Fruit fly (Drosophila melanogaster) whole organism, embryonic: ENCODE results near the gene CG34417.
A peak's percentile ranks its signal among the peaks of the same experiment; 100 is the strongest.

Experiments used
- CG12104 ChIP-seq: fragments of 200-800 bp; sonication (Bioruptor generic); optimal IDR thresholded peaks from 3 replicates; lab custom pipeline; 2016; ENCODE audit warnings: missing biosample characterization, missing genetic modification characterization
- CG12299 ChIP-seq: fragments of 200-800 bp; sonication (Bioruptor generic); optimal IDR thresholded peaks from 2 replicates; lab custom pipeline; 2018; ENCODE audit warnings: missing biosample characterization, mild to moderate bottlenecking, missing genetic modification characterization
- CG13123 ChIP-seq: fragments of 200-800 bp; sonication (Bioruptor generic); optimal IDR thresholded peaks from 2 replicates; lab custom pipeline; 2016; ENCODE audit warnings: missing biosample characterization, missing genetic modification characterization
- CG13894 ChIP-seq: fragments of 200-800 bp; sonication (Bioruptor generic); optimal IDR thresholded peaks from 3 replicates; lab custom pipeline; 2018; ENCODE audit warnings: missing biosample characterization, mild to moderate bottlenecking, missing genetic modification characterization, moderate library complexity
- CG15479 ChIP-seq: fragments of 200-800 bp; sonication (Bioruptor generic); optimal IDR thresholded peaks from 3 replicates; lab custom pipeline; 2019; ENCODE audit warnings: missing biosample characterization, mild to moderate bottlenecking, missing genetic modification characterization, moderate library complexity
- CG15696 ChIP-seq: fragments of 200-800 bp; sonication (Bioruptor generic); optimal IDR thresholded peaks from 2 replicates; lab custom pipeline; 2019; ENCODE audit warnings: missing biosample characterization, mild to moderate bottlenecking, missing genetic modification characterization, moderate library complexity
- CG1647 ChIP-seq: fragments of 200-800 bp; sonication (Bioruptor generic); optimal IDR thresholded peaks from 3 replicates; lab custom pipeline; 2016; ENCODE audit warnings: missing biosample characterization, missing genetic modification characterization
- CG16779 ChIP-seq: fragments of 200-800 bp; sonication (Bioruptor generic); IDR thresholded peaks from 2 replicates; pipeline ENCODE4 v1.3.6; 2022; ENCODE audit warnings: missing biosample characterization, missing genetic modification characterization
- CG18599 ChIP-seq: fragments of 200-800 bp; sonication (Bioruptor generic); optimal IDR thresholded peaks from 3 replicates; lab custom pipeline; 2017; ENCODE audit warnings: missing biosample characterization, missing genetic modification characterization, mild to moderate bottlenecking, moderate library complexity, missing genetic modification reagents
- CG3847 ChIP-seq: fragments of 200-800 bp; sonication (Bioruptor generic); IDR thresholded peaks from 2 replicates; pipeline ENCODE4 v1.3.6; 2022; ENCODE audit warnings: missing biosample characterization, missing genetic modification characterization
- CG4424 ChIP-seq: fragments of 200-800 bp; sonication (Bioruptor generic); optimal IDR thresholded peaks from 3 replicates; lab custom pipeline; 2016; ENCODE audit warnings: missing biosample characterization, missing genetic modification characterization
- CG6175 ChIP-seq: fragments of 200-800 bp; sonication (Bioruptor generic); IDR thresholded peaks from 3 replicates; pipeline ENCODE4 v1.3.6; 2022; ENCODE audit warnings: missing biosample characterization, missing genetic modification characterization
- CG6689 ChIP-seq: fragments of 200-800 bp; sonication (Bioruptor generic); IDR thresholded peaks from 2 replicates; pipeline ENCODE4 v1.3.6; 2022; ENCODE audit warnings: missing biosample characterization, missing genetic modification characterization
- CG6854 ChIP-seq: fragments of 200-800 bp; sonication (Bioruptor generic); optimal IDR thresholded peaks from 3 replicates; lab custom pipeline; 2017; ENCODE audit warnings: missing biosample characterization, mild to moderate bottlenecking, missing genetic modification characterization
- CG7928 ChIP-seq: fragments of 200-800 bp; sonication (Bioruptor generic); optimal IDR thresholded peaks from 2 replicates; lab custom pipeline; 2017; ENCODE audit warnings: missing biosample characterization, mild to moderate bottlenecking, missing genetic modification characterization
- CG8478 ChIP-seq: fragments of >200 bp; optimal IDR thresholded peaks from 2 replicates; lab custom pipeline; 2018
- CG9932 ChIP-seq: fragments of 200-800 bp; sonication (Bioruptor generic); IDR thresholded peaks from 2 replicates; pipeline ENCODE4 v1.3.6; 2022; ENCODE audit warnings: missing biosample characterization, missing genetic modification characterization
- CTCF ChIP-seq: fragments of 200-800 bp; sonication (Bioruptor generic); optimal IDR thresholded peaks from 2 replicates; lab custom pipeline; 2017; ENCODE audit warnings: missing biosample characterization, mild to moderate bottlenecking, missing genetic modification characterization, moderate library complexity
- Chrac-16 ChIP-seq: fragments of 200-800 bp; sonication (Bioruptor generic); optimal IDR thresholded peaks from 3 replicates; lab custom pipeline; 2016; ENCODE audit warnings: missing biosample characterization, missing genetic modification characterization
- Dip3 ChIP-seq: fragments of 200-800 bp; sonication (Bioruptor generic); optimal IDR thresholded peaks from 3 replicates; lab custom pipeline; 2016; ENCODE audit warnings: missing biosample characterization, missing genetic modification characterization
- Eip74EF ChIP-seq, 2 experiments: fragments of 200-800 bp in 1 of 2; fragments of >200 bp in 1 of 2; sonication (Bioruptor generic) in 1 of 2; optimal IDR thresholded peaks; 2 replicates each; lab custom pipeline; 2017 to 2019; ENCODE audit warnings: missing biosample characterization in 2 of 2, missing genetic modification characterization in 2 of 2, mild to moderate bottlenecking in 1 of 2, moderate library complexity in 1 of 2
- Ets65A ChIP-seq: fragments of 200-800 bp; sonication (Bioruptor generic); peaks from one replicate; lab custom pipeline; 2016; ENCODE audit warnings: missing biosample characterization, missing genetic modification characterization
- Fer2 ChIP-seq: fragments of 200-800 bp; sonication (Bioruptor generic); optimal IDR thresholded peaks from 2 replicates; lab custom pipeline; 2018; ENCODE audit warnings: missing biosample characterization, mild to moderate bottlenecking, missing genetic modification characterization, moderate library complexity
- Gug ChIP-seq: fragments of 200-800 bp; sonication (Bioruptor generic); IDR thresholded peaks from 4 replicates; pipeline ENCODE4 v1.3.6; 2022; ENCODE audit warnings: missing biosample characterization, missing genetic modification characterization
- HLH54F ChIP-seq: fragments of 200-800 bp; sonication (Bioruptor generic); optimal IDR thresholded peaks from 3 replicates; lab custom pipeline; 2016; ENCODE audit warnings: missing biosample characterization, missing genetic modification characterization
- HmgZ ChIP-seq: fragments of 200-800 bp; sonication (Bioruptor generic); optimal IDR thresholded peaks from 2 replicates; lab custom pipeline; 2018; ENCODE audit warnings: missing biosample characterization, mild to moderate bottlenecking, missing genetic modification characterization
- Hmr ChIP-seq: fragments of 200-800 bp; sonication (Bioruptor generic); optimal IDR thresholded peaks from 3 replicates; lab custom pipeline; 2017; ENCODE audit warnings: mild to moderate bottlenecking, missing biosample characterization, missing genetic modification reagents, missing genetic modification characterization
- MBD-R2 ChIP-seq: fragments of 200-800 bp; sonication (Bioruptor generic); IDR thresholded peaks from 2 replicates; pipeline ENCODE4 v1.3.6; 2022; ENCODE audit warnings: missing biosample characterization, missing genetic modification characterization
- MTF-1 ChIP-seq: fragments of 200-800 bp; sonication (Bioruptor generic); optimal IDR thresholded peaks from 2 replicates; lab custom pipeline; 2018; ENCODE audit warnings: missing biosample characterization, mild to moderate bottlenecking, missing genetic modification characterization, borderline replicate concordance
- Nf-YA ChIP-seq: fragments of 200-800 bp; sonication (Bioruptor generic); IDR thresholded peaks from 2 replicates; pipeline ENCODE4 v1.3.6; 2022; ENCODE audit warnings: missing biosample characterization, missing genetic modification characterization
- Sry-δ ChIP-seq: fragments of 200-800 bp; sonication (Bioruptor generic); optimal IDR thresholded peaks from 2 replicates; lab custom pipeline; 2016; ENCODE audit warnings: missing biosample characterization, missing genetic modification characterization
- Taf1 ChIP-seq: fragments of 200-800 bp; sonication (Bioruptor generic); IDR thresholded peaks from 2 replicates; pipeline ENCODE4 v1.3.6; 2022; ENCODE audit warnings: missing biosample characterization, missing genetic modification characterization
- Tbp ChIP-seq: fragments of >200 bp; optimal IDR thresholded peaks from 2 replicates; lab custom pipeline; 2018; ENCODE audit warnings: missing biosample characterization, missing genetic modification characterization
- YL-1 ChIP-seq: fragments of 200-800 bp; sonication (Bioruptor generic); optimal IDR thresholded peaks from 3 replicates; lab custom pipeline; 2017; ENCODE audit warnings: missing biosample characterization, mild to moderate bottlenecking, missing genetic modification characterization
- bsh ChIP-seq, 2 experiments: fragments of 200-800 bp; sonication (Bioruptor generic); optimal IDR thresholded peaks; 2 replicates each; lab custom pipeline; 2017 to 2018; ENCODE audit warnings: mild to moderate bottlenecking in 2 of 2, missing biosample characterization in 2 of 2, missing genetic modification characterization in 2 of 2, moderate library complexity in 1 of 2
- btn ChIP-seq: fragments of 200-800 bp; sonication (Bioruptor generic); optimal IDR thresholded peaks from 2 replicates; lab custom pipeline; 2016; ENCODE audit warnings: missing biosample characterization, missing genetic modification characterization
- cad ChIP-seq: fragments of >200 bp; optimal IDR thresholded peaks from 2 replicates; lab custom pipeline; 2017; ENCODE audit warnings: missing biosample characterization, missing genetic modification characterization
- ci ChIP-seq: fragments of 200-800 bp; sonication (Bioruptor generic); IDR thresholded peaks from 3 replicates; pipeline ENCODE4 v1.3.6; 2022; ENCODE audit warnings: missing biosample characterization, missing genetic modification characterization
- mam ChIP-seq: fragments of 200-800 bp; sonication (Bioruptor generic); optimal IDR thresholded peaks from 3 replicates; lab custom pipeline; 2016; ENCODE audit warnings: missing biosample characterization, missing genetic modification characterization
- mirr ChIP-seq: fragments of 200-800 bp; sonication (Bioruptor generic); optimal IDR thresholded peaks from 3 replicates; lab custom pipeline; 2018; ENCODE audit warnings: missing biosample characterization, mild to moderate bottlenecking, missing genetic modification characterization
- pros ChIP-seq: fragments of 200-800 bp; sonication (Bioruptor generic); optimal IDR thresholded peaks from 3 replicates; lab custom pipeline; 2019; ENCODE audit warnings: missing biosample characterization, mild to moderate bottlenecking, missing genetic modification characterization, moderate library complexity
- psq ChIP-seq: fragments of 200-800 bp; sonication (Bioruptor generic); optimal IDR thresholded peaks from 2 replicates; lab custom pipeline; 2017; ENCODE audit warnings: missing biosample characterization, missing genetic modification characterization
- row ChIP-seq: fragments of 200-800 bp; sonication (Bioruptor generic); IDR thresholded peaks from 3 replicates; pipeline ENCODE4 v1.3.6; 2022; ENCODE audit warnings: missing biosample characterization, missing genetic modification characterization
- so ChIP-seq: fragments of 200-800 bp; sonication (Bioruptor generic); IDR thresholded peaks from 3 replicates; pipeline ENCODE4 v1.3.6; 2022; ENCODE audit warnings: missing biosample characterization, missing genetic modification characterization
- sug ChIP-seq: fragments of 200-800 bp; optimal IDR thresholded peaks from 2 replicates; lab custom pipeline; 2019; ENCODE audit warnings: missing biosample characterization, mild to moderate bottlenecking, missing genetic modification characterization, moderate library complexity
- ttk ChIP-seq: fragments of 200-800 bp; sonication (Bioruptor generic); IDR thresholded peaks from 2 replicates; pipeline ENCODE4 v2.1.2; 2022; ENCODE audit warnings: missing biosample characterization, missing genetic modification characterization
- unc-4 ChIP-seq: fragments of 200-800 bp; sonication (Bioruptor generic); IDR thresholded peaks from 2 replicates; pipeline ENCODE4 v1.3.6; 2022; ENCODE audit warnings: missing biosample characterization, missing genetic modification characterization; ENCODE audit not compliant: partially characterized antibody
- unpg ChIP-seq: fragments of 200-800 bp; sonication (Bioruptor generic); optimal IDR thresholded peaks from 3 replicates; lab custom pipeline; 2018; ENCODE audit warnings: missing biosample characterization, mild to moderate bottlenecking, missing genetic modification characterization, moderate library complexity
- wdn ChIP-seq: fragments of 200-800 bp; sonication (Bioruptor generic); IDR thresholded peaks from 2 replicates; pipeline ENCODE4 v1.3.6; 2022; ENCODE audit warnings: missing biosample characterization, missing genetic modification characterization
- wek ChIP-seq: fragments of 200-800 bp; sonication (Bioruptor generic); optimal IDR thresholded peaks from 3 replicates; lab custom pipeline; 2018; ENCODE audit warnings: missing biosample characterization, mild to moderate bottlenecking, missing genetic modification characterization, moderate library complexity
- zfh1 ChIP-seq: fragments of 200-800 bp; sonication (Bioruptor generic); IDR thresholded peaks from 3 replicates; pipeline ENCODE4 v1.3.6; 2022; ENCODE audit warnings: missing biosample characterization, missing genetic modification characterization

Gene CG34417

dm6 chrX:6533101-6533636 is 7.4 kb upstream of the CG34417 start, which contains the start of gene RpL7A (continued):
- TF ChIP-seq CG13894 (tag; lab: Kevin White, UChicago) (peak; percentile 35), so (GFP tag; lab: Robert Waterston, UW) (peak; percentile 58; the same call in 1 of the 3 replicates), ci (GFP tag; lab: Robert Waterston, UW) (peak; percentile 94), bsh (GFP tag; optimal IDR thresholded peaks at IDR 0.05; lab: Kevin White, UChicago) (peak; percentile 31 to 37), Gug (GFP tag; lab: Robert Waterston, UW) (no peak; the same call in 3 of the 4 replicates), unc-4 (no peak), Taf1 (GFP tag; lab: Robert Waterston, UW) (no peak; the same call in 1 of the 2 replicates), Hmr (GFP tag; lab: Kevin White, UChicago) (peak; percentile 87), Dip3 (peak; percentile 27), mam (GFP tag; lab: Kevin White, UChicago) (peak; percentile 17), row (GFP tag; lab: Robert Waterston, UW) (no peak), Ets65A (peak; percentile 96), MTF-1 (GFP tag; lab: Kevin White, UChicago) (peak; percentile 89), mirr (GFP tag; lab: Kevin White, UChicago) (peak; percentile 81), zfh1 (GFP tag; lab: Robert Waterston, UW) (peak; percentile 80), CG18599 (GFP tag; lab: Kevin White, UChicago) (peak; percentile 71), CG1647 (GFP tag; lab: Kevin White, UChicago) (no peak), HmgZ (tag; lab: Kevin White, UChicago) (peak; percentile 3), CG15696 (tag; lab: Kevin White, UChicago) (no peak), CG7928 (no peak), CTCF (GFP tag; lab: Kevin White, UChicago) (peak; percentile 40), Nf-YA (peak; percentile 49; the same call in 1 of the 2 replicates), cad (GFP tag; lab: Kevin White, UChicago) (no peak), CG6689 (GFP tag; lab: Robert Waterston, UW) (no peak), Eip74EF (GFP tag; optimal IDR thresholded peaks at IDR 0.05; lab: Kevin White, UChicago) (peak in 1 of 2 experiments; percentile 58), YL-1 (peak; percentile 88), wdn (GFP tag; lab: Robert Waterston, UW) (0 out of 2 replicates have a peak, but pooled peaks have one; percentile 52), MBD-R2 (GFP tag; lab: Robert Waterston, UW) (no peak), CG15479 (GFP tag; lab: Kevin White, UChicago) (no peak), Tbp (GFP tag; lab: Kevin White, UChicago) (no peak), ttk (GFP tag; lab: Robert Waterston, UW) (peak; percentile 44; the same call in 1 of the 2 replicates), unpg (GFP tag; lab: Kevin White, UChicago) (peak; percentile 62), Sry-δ (GFP tag; lab: Kevin White, UChicago) (peak; percentile 33), sug (tag; lab: Kevin White, UChicago) (peak; percentile 10), HLH54F (GFP tag; lab: Kevin White, UChicago) (peak; percentile 35), CG13123 (GFP tag; lab: Kevin White, UChicago) (no peak), btn (GFP tag; lab: Kevin White, UChicago) (no peak), Fer2 (tag; lab: Kevin White, UChicago) (no peak), CG12104 (GFP tag; lab: Kevin White, UChicago) (peak; percentile 57), Chrac-16 (GFP tag; lab: Kevin White, UChicago) (no peak), CG8478 (lab: Kevin White, UChicago) (peak; percentile 64), CG12299 (tag; lab: Kevin White, UChicago) (peak; percentile 48), psq (GFP tag; lab: Kevin White, UChicago) (no peak), CG6175 (peak; percentile 54; the same call in 1 of the 3 replicates), CG3847 (GFP tag; lab: Robert Waterston, UW) (peak; percentile 48), CG4424 (GFP tag; lab: Kevin White, UChicago) (peak; percentile 45), CG9932 (GFP tag; lab: Robert Waterston, UW) (peak; percentile 29; the same call in 1 of the 2 replicates), pros (no peak), wek (GFP tag; lab: Kevin White, UChicago) (peak; percentile 83), CG16779 (peak; percentile 67), CG6854 (GFP tag; lab: Kevin White, UChicago) (peak; percentile 45)
